Fruit fly (Drosophila melanogaster): ENCODE measurements around the gene CG46435.
A peak's percentile ranks its signal among the peaks of the same experiment; 100 is the strongest.

Gene CG46435

DNA sequence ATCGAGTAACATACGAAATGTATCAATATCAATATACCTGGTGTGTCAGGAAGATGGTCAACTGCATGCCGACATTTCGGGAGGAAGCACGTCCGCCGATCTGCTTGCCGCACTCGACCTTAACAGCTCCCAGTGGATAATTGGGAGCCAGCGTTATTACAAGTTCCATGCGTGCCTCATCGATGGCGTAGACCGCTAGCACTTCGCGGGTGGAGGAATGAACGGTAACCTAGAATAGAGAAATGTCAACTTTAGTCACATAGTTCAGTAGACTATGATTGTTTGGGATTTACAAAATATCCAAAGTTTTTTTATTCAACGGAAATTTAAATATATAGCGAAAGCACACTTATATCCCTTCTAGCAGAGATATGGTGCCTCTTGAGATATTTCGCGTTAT, at the start of gene CG46435, which contains the start of gene Rcd7:
Gene CG46435, plus strand, starts transcription at position 301 of the 400 bp plus-strand sequence.
Gene Rcd7, plus strand, starts transcription at position 301 of the 400 bp plus-strand sequence.
- TF ChIP-seq CG8159 (tag; optimal IDR thresholded peaks at IDR 0.05) (no peak), Ets98B (GFP tag; IDR thresholded peaks at IDR 0.05) (no peak), CG10348 (GFP tag; IDR thresholded peaks at IDR 0.05) (no peak), Pif1A (GFP tag; optimal IDR thresholded peaks at IDR 0.05) (no peak), CG14655 (GFP tag; optimal IDR thresholded peaks at IDR 0.05) (no peak), CG13204 (GFP tag; optimal IDR thresholded peaks at IDR 0.05) (no peak), CG32121 (GFP tag; IDR thresholded peaks at IDR 0.05) (no peak), D1 (tag; optimal IDR thresholded peaks at IDR 0.05) (no peak), CG34367 (tag; optimal IDR thresholded peaks at IDR 0.05) (no peak)

DNA sequence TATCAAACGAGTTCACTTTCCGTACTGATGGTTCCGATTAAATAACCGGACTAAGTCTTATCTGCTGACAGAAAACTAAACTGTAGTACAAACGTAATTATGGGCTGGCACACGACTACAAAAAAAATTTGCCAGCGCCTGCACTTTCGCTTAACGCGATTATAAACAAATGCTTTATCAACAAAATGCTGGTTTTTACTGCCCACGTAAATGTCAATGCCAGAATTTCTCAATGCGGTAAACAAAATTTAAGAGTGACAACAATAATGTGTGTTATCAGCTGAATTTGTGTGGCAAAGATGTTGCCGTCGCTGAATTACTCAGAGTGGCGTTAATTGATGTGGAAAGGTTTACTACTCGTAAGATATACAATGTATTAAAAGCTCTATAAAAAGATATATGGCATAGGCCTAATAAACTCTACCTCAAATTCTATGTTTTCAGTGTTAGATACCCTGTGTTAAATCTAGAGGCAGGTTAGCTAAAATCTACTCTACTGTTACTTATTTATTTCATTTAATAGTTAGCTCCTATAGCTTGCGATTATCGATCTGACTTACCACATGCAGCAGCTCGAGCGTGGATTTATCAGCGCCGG, 48.8 kb upstream of the CG46435 start:
- no peak for TF ChIP-seq EcR (GFP tag; optimal IDR thresholded peaks at IDR 0.05)
- no peak for TF ChIP-seq Ets98B (GFP tag; IDR thresholded peaks at IDR 0.05)
- TF ChIP-seq CG9948 (tag; optimal IDR thresholded peaks at IDR 0.05) = no peak
- no peak for TF ChIP-seq CG10348 (GFP tag; IDR thresholded peaks at IDR 0.05)
- no peak for TF ChIP-seq CG14655 (GFP tag; optimal IDR thresholded peaks at IDR 0.05)
- TF ChIP-seq CG12605 (GFP tag; IDR thresholded peaks at IDR 0.05) = no peak

DNA sequence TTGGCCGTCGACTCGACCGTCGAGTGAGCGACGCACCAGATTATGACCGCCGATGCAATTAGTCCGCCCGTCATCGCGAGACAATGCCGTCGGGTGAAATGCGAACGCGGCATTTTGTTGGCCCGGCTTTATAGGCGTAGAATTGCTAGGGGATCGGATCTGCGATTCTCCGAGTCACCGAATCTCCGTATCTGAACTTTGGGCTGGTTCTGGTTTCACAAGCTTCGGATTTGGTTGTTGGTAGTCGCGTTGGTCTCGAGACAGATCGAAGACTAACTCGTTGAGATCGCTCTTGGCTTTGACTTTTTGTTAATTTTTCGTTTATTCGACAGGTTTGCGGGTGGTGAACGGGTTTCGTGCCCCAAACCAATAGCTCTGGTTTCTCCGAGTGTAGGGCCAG, 48.3 kb upstream of the CG46435 start:
- TF ChIP-seq CG13204 (GFP tag; optimal IDR thresholded peaks at IDR 0.05) (peak; percentile 6), CG14655 (GFP tag; optimal IDR thresholded peaks at IDR 0.05) (peak; percentile 8), CG4496 (GFP tag; IDR thresholded peaks at IDR 0.05) (0 out of 3 replicates have a peak, but pooled peaks have one; percentile 11), CG15710 (tag; optimal IDR thresholded peaks at IDR 0.05) (no peak), rn (GFP tag; IDR thresholded peaks at IDR 0.05) (no peak)

DNA sequence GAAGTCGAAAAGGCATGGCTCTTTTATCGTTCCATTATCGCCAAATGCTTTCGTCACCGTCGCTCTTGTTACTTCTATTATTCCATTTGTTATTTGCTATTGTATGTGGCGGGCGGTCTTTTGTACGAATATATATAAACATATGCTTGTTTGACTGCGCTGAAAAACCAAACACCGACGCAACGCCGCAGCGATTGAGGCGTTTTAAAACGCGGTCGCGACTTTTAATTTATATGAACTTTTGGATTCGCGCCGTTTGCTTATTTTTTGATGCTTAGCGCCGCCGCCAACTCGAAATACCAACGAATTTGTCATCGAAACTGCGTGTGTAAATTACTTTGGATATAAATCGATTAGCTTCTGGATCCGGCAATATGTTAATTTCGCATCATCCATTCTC, 47.8 kb upstream of the CG46435 start:
- TF ChIP-seq CG4496 (GFP tag; IDR thresholded peaks at IDR 0.05) (no peak), CG12605 (GFP tag; IDR thresholded peaks at IDR 0.05) (no peak), CG17806 (tag; optimal IDR thresholded peaks at IDR 0.05) (no peak), CG9948 (tag; optimal IDR thresholded peaks at IDR 0.05) (no peak), Snoo (tag; optimal IDR thresholded peaks at IDR 0.05) (no peak), CG14655 (GFP tag; optimal IDR thresholded peaks at IDR 0.05) (no peak), rn (GFP tag; IDR thresholded peaks at IDR 0.05) (no peak), Pif1A (GFP tag; optimal IDR thresholded peaks at IDR 0.05) (no peak), CG34367 (tag; optimal IDR thresholded peaks at IDR 0.05) (no peak), EcR (GFP tag; optimal IDR thresholded peaks at IDR 0.05) (no peak), CG32121 (GFP tag; IDR thresholded peaks at IDR 0.05) (no peak), CG13204 (GFP tag; optimal IDR thresholded peaks at IDR 0.05) (no peak), Ets98B (GFP tag; IDR thresholded peaks at IDR 0.05) (no peak), CG8301 (tag; optimal IDR thresholded peaks at IDR 0.05) (no peak), D1 (tag; optimal IDR thresholded peaks at IDR 0.05) (no peak), CG8159 (tag; optimal IDR thresholded peaks at IDR 0.05) (no peak), CG15710 (tag; optimal IDR thresholded peaks at IDR 0.05) (no peak), Pif1B (GFP tag; optimal IDR thresholded peaks at IDR 0.05) (no peak), gl (tag; optimal IDR thresholded peaks at IDR 0.05) (no peak)

DNA sequence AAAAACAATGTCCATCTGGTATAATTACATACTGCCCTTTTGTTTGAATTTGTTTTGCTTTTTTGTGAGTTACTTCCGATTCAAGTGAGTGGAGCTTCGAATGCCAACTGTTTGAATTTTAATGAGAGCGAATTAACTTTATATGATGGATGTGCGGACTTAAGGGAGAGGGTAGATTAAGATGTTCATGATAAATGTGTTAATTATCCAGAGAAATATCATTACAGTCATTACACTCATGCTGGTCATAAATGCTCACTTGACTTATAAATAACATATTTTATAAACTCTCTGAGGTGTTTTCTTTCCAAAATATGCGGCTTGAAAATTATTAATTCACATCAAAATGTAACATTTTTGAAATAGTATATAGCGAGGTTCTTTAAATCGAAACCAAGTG, 47.3 kb upstream of the CG46435 start, which contains the start of gene CG9449:
Gene CG9449, minus strand, starts transcription at position 101 of the 400 bp plus-strand sequence.
- TF ChIP-seq CG8301 (tag; optimal IDR thresholded peaks at IDR 0.05) (no peak), CG15710 (tag; optimal IDR thresholded peaks at IDR 0.05) (no peak), CG13204 (GFP tag; optimal IDR thresholded peaks at IDR 0.05) (no peak), CG32121 (GFP tag; IDR thresholded peaks at IDR 0.05) (no peak), rn (GFP tag; IDR thresholded peaks at IDR 0.05) (no peak), CG9948 (tag; optimal IDR thresholded peaks at IDR 0.05) (no peak), Pif1A (GFP tag; optimal IDR thresholded peaks at IDR 0.05) (no peak), Ets98B (GFP tag; IDR thresholded peaks at IDR 0.05) (no peak), fd96Ca (GFP tag; IDR thresholded peaks at IDR 0.05) (no peak), gl (tag; optimal IDR thresholded peaks at IDR 0.05) (no peak), CG17806 (tag; optimal IDR thresholded peaks at IDR 0.05) (no peak), Snoo (tag; optimal IDR thresholded peaks at IDR 0.05) (no peak), D1 (tag; optimal IDR thresholded peaks at IDR 0.05) (no peak), EcR (GFP tag; optimal IDR thresholded peaks at IDR 0.05) (no peak), CG4496 (GFP tag; IDR thresholded peaks at IDR 0.05) (no peak), CG34367 (tag; optimal IDR thresholded peaks at IDR 0.05) (no peak), CG8159 (tag; optimal IDR thresholded peaks at IDR 0.05) (no peak), CG14655 (GFP tag; optimal IDR thresholded peaks at IDR 0.05) (no peak), Pif1B (GFP tag; optimal IDR thresholded peaks at IDR 0.05) (no peak), CG12605 (GFP tag; IDR thresholded peaks at IDR 0.05) (no peak)

DNA sequence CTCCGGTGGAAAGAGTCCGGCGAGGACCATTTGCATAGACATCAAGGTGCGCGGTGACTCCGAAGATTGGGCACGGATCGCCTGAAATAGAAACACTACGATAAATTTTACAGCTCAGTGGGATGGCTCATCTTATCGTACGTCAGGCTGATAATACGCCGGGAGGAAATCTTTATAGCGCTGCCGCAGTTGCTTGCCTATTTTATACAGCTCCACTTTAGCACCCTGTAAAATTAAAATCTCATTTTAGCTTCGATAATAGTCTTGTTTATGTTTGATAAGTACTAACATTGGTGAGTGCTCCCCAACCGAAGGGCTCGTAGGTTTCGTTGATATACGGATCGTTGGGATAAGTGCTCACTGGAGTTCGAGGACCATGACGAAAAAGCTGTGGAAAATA, 45.6 kb upstream of the CG46435 start:
- TF ChIP-seq Ets98B (GFP tag; IDR thresholded peaks at IDR 0.05) (no peak), CG14655 (GFP tag; optimal IDR thresholded peaks at IDR 0.05) (no peak), CG12605 (GFP tag; IDR thresholded peaks at IDR 0.05) (no peak)

DNA sequence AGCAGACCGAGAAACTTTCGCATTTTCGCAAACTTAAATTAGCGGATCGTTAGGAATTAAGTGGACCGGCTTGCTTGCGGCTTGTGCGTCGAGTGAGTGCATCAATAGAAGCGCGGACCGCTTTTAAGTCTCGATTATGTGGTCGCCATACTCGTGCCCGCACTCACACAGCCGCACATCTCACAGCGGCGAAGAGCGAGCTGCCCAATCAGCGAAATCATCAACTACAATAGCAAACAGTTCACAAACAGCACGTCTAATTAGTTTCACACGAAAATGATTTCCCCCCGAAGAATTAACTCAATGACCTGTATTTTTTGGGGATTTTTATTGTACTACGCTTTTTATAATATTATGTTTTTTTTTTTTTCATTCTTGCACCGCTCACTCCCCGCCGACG, 44.2 kb upstream of the CG46435 start, which contains the start of gene CG9451:
Gene CG9451, minus strand, starts transcription at position 101 of the 400 bp plus-strand sequence.
- TF ChIP-seq rn (GFP tag; IDR thresholded peaks at IDR 0.05) (no peak), CG17806 (tag; optimal IDR thresholded peaks at IDR 0.05) (no peak), CG10348 (GFP tag; IDR thresholded peaks at IDR 0.05) (no peak), CG9948 (tag; optimal IDR thresholded peaks at IDR 0.05) (no peak), CG4496 (GFP tag; IDR thresholded peaks at IDR 0.05) (no peak), CG13204 (GFP tag; optimal IDR thresholded peaks at IDR 0.05) (no peak), CG32121 (GFP tag; IDR thresholded peaks at IDR 0.05) (no peak)

Data from whole organism, pupa.